Worm (Caenorhabditis elegans) whole organism, L1 larva: ENCODE results near the gene srw-4.

ENCODE experiments used
- C04F5.9 ChIP-seq: sonication (generic microtip); optimal IDR thresholded peaks from 2 replicates; lab custom pipeline; 2016; ENCODE audit warnings: missing genetic modification characterization, missing compliant biosample characterization
- Y116A8C.19 ChIP-seq: sonication (generic microtip); optimal IDR thresholded peaks from 2 replicates; lab custom pipeline; 2016; ENCODE audit warnings: missing compliant biosample characterization, missing genetic modification characterization, borderline replicate concordance
- aha-1 ChIP-seq: fragments of 150-350 bp; optimal IDR thresholded peaks from 2 replicates; lab custom pipeline; 2014; ENCODE audit warnings: missing biosample characterization, missing genetic modification characterization
- blmp-1 ChIP-seq: fragments of 150-350 bp; optimal IDR thresholded peaks from 2 replicates; lab custom pipeline; 2014; ENCODE audit warnings: missing biosample characterization, missing genetic modification characterization
- ceh-90 ChIP-seq: sonication (generic microtip); optimal IDR thresholded peaks from 2 replicates; lab custom pipeline; 2016; ENCODE audit warnings: missing genetic modification characterization, missing compliant biosample characterization
- dpl-1 ChIP-seq, 3 experiments: fragments of 150-350 bp in 2 of 3; sonication (generic microtip) in 1 of 3; optimal IDR thresholded peaks; 2 replicates each; lab custom pipeline; 2014 to 2017; ENCODE audit warnings: missing biosample characterization in 3 of 3, missing genetic modification characterization in 3 of 3, missing genetic modification reagents in 3 of 3
- elt-3 ChIP-seq, 6 experiments: fragments of 150-350 bp in 1 of 6; sonication (generic microtip); optimal IDR thresholded peaks; 2 replicates each; lab custom pipeline; 2017 to 2018; ENCODE audit warnings: missing biosample characterization in 6 of 6, missing genetic modification characterization in 6 of 6, inconsistent platforms in 1 of 6
- ets-5 ChIP-seq: fragments of 200-800 bp; sonication (Bioruptor generic); IDR thresholded peaks from 2 replicates; pipeline ENCODE4 v1.3.6; 2022; ENCODE audit warnings: missing genetic modification characterization, missing compliant biosample characterization
- fkh-4 ChIP-seq: sonication (generic microtip); optimal IDR thresholded peaks from 2 replicates; lab custom pipeline; 2016; ENCODE audit warnings: missing compliant biosample characterization, missing genetic modification characterization, borderline replicate concordance
- fkh-8 ChIP-seq: sonication (generic microtip); optimal IDR thresholded peaks from 2 replicates; lab custom pipeline; 2016; ENCODE audit warnings: mild to moderate bottlenecking, missing genetic modification characterization, missing compliant biosample characterization
- fos-1 ChIP-seq: fragments of 150-350 bp; optimal IDR thresholded peaks from 2 replicates; lab custom pipeline; 2014; ENCODE audit warnings: missing biosample characterization, missing genetic modification characterization
- irx-1 ChIP-seq: sonication (generic microtip); optimal IDR thresholded peaks from 2 replicates; lab custom pipeline; 2016; ENCODE audit warnings: missing genetic modification characterization, missing compliant biosample characterization
- jun-1 ChIP-seq: fragments of 150-350 bp; optimal IDR thresholded peaks from 2 replicates; lab custom pipeline; 2014; ENCODE audit warnings: missing biosample characterization, missing genetic modification reagents, missing genetic modification characterization
- lin-14 ChIP-seq: fragments of 200-800 bp; sonication (Bioruptor generic); optimal IDR thresholded peaks from 2 replicates; lab custom pipeline; 2018; ENCODE audit warnings: mild to moderate bottlenecking, missing genetic modification characterization, moderate library complexity, missing compliant biosample characterization
- lin-35 ChIP-seq, 2 experiments: fragments of 150-350 bp; optimal IDR thresholded peaks; 2 replicates each; lab custom pipeline; 2014; ENCODE audit warnings: missing biosample characterization in 2 of 2, missing genetic modification characterization in 2 of 2, missing genetic modification reagents in 2 of 2
- lsy-2 ChIP-seq, 2 experiments: fragments of 150-350 bp; optimal IDR thresholded peaks; 2 replicates each; lab custom pipeline; 2014; ENCODE audit warnings: missing biosample characterization in 2 of 2, missing genetic modification characterization in 2 of 2
- nhr-12 ChIP-seq: sonication (generic microtip); optimal IDR thresholded peaks from 2 replicates; lab custom pipeline; 2017; ENCODE audit warnings: missing biosample characterization, missing genetic modification characterization
- nhr-237 ChIP-seq: fragments of 150-350 bp; optimal IDR thresholded peaks from 2 replicates; lab custom pipeline; 2014; ENCODE audit warnings: missing biosample characterization, missing genetic modification characterization
- nhr-28 ChIP-seq: fragments of 150-350 bp; optimal IDR thresholded peaks from 2 replicates; lab custom pipeline; 2014; ENCODE audit warnings: missing biosample characterization, missing genetic modification characterization
- nhr-47 ChIP-seq: sonication (generic microtip); optimal IDR thresholded peaks from 2 replicates; lab custom pipeline; 2016; ENCODE audit warnings: mild to moderate bottlenecking, missing genetic modification characterization, moderate library complexity, missing compliant biosample characterization
- nhr-71 ChIP-seq: sonication (generic microtip); optimal IDR thresholded peaks from 2 replicates; lab custom pipeline; 2016; ENCODE audit warnings: mild to moderate bottlenecking, missing genetic modification characterization, moderate library complexity, missing compliant biosample characterization
- nhr-77 ChIP-seq: fragments of 150-350 bp; optimal IDR thresholded peaks from 2 replicates; lab custom pipeline; 2014; ENCODE audit warnings: missing biosample characterization, missing genetic modification characterization
- nhr-90 ChIP-seq: sonication (generic microtip); optimal IDR thresholded peaks from 2 replicates; lab custom pipeline; 2016; ENCODE audit warnings: mild to moderate bottlenecking, missing genetic modification characterization, missing compliant biosample characterization; ENCODE audit not compliant: poor library complexity
- pag-3 ChIP-seq: sonication (generic microtip); optimal IDR thresholded peaks from 2 replicates; lab custom pipeline; 2017; ENCODE audit warnings: missing genetic modification characterization, mild to moderate bottlenecking, missing compliant biosample characterization, antibody characterized with exemption, borderline replicate concordance; ENCODE audit not compliant: insufficient read depth
- pax-3 ChIP-seq: fragments of 200-800 bp; sonication (Bioruptor generic); optimal IDR thresholded peaks from 2 replicates; lab custom pipeline; 2018; ENCODE audit warnings: mild to moderate bottlenecking, missing genetic modification characterization, moderate library complexity, missing compliant biosample characterization
- pqm-1 ChIP-seq: sonication (generic microtip); optimal IDR thresholded peaks from 3 replicates; lab custom pipeline; 2017; ENCODE audit warnings: missing biosample characterization, missing genetic modification characterization
- skn-1 ChIP-seq: fragments of 150-350 bp; optimal IDR thresholded peaks from 2 replicates; lab custom pipeline; 2014; ENCODE audit warnings: missing biosample characterization, missing genetic modification characterization
- snpc-4 ChIP-seq: fragments of 150-350 bp; optimal IDR thresholded peaks from 2 replicates; lab custom pipeline; 2014; ENCODE audit warnings: missing biosample characterization, missing genetic modification characterization
- sox-4 ChIP-seq: sonication (generic microtip); optimal IDR thresholded peaks from 2 replicates; lab custom pipeline; 2016; ENCODE audit warnings: missing genetic modification characterization, missing compliant biosample characterization
- sptf-1 ChIP-seq: fragments of 150-350 bp; optimal IDR thresholded peaks from 2 replicates; lab custom pipeline; 2014; ENCODE audit warnings: missing biosample characterization, missing genetic modification characterization
- swsn-7 ChIP-seq: sonication (generic microtip); optimal IDR thresholded peaks from 2 replicates; lab custom pipeline; 2016; ENCODE audit warnings: missing genetic modification characterization, missing compliant biosample characterization
- tbx-2 ChIP-seq: sonication (generic microtip); optimal IDR thresholded peaks from 2 replicates; lab custom pipeline; 2016; ENCODE audit warnings: missing genetic modification characterization, missing compliant biosample characterization
- unc-62 ChIP-seq: fragments of 150-350 bp; optimal IDR thresholded peaks from 2 replicates; lab custom pipeline; 2014; ENCODE audit warnings: missing biosample characterization, missing genetic modification reagents, missing genetic modification characterization
- unc-86 ChIP-seq: sonication (generic microtip); optimal IDR thresholded peaks from 2 replicates; lab custom pipeline; 2016; ENCODE audit warnings: missing genetic modification characterization, missing compliant biosample characterization
- unc-98 ChIP-seq: fragments of 200-800 bp; sonication (Bioruptor generic); IDR thresholded peaks from 2 replicates; pipeline ENCODE4 v1.3.6; 2022; ENCODE audit warnings: missing genetic modification characterization, missing compliant biosample characterization
- zag-1 ChIP-seq: fragments of 150-350 bp; optimal IDR thresholded peaks from 2 replicates; lab custom pipeline; 2014; ENCODE audit warnings: missing biosample characterization, missing genetic modification characterization

The srw-4 gene

DNA sequence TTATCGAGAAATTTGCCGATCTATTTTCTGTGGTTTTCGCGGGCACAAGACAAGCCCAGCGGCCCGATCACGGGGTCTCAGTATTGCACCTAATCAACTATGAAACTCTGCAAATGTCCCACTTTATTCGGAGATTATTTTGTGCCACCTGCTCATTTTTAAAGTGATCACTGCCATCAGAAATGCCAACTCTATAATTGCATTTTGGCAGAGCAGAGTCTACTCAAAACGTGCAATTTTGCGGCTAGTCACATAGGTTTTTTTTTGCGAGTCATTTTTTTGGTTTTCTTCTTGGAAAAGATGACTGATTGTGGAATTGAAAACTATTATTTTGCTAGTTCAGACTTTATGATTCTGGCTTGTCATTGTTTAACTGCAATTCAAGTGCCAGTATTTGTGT, 23.7 kb downstream of the srw-4 start, which contains the start of gene srh-240:
TSS of gene srh-240 (plus strand) at position 301 of the 400 bp plus-strand sequence.
- TF ChIP-seq fkh-8 (peak; percentile 58), nhr-12 (no peak)
- TF ChIP-seq, all 84 proteins: peak for 1

DNA sequence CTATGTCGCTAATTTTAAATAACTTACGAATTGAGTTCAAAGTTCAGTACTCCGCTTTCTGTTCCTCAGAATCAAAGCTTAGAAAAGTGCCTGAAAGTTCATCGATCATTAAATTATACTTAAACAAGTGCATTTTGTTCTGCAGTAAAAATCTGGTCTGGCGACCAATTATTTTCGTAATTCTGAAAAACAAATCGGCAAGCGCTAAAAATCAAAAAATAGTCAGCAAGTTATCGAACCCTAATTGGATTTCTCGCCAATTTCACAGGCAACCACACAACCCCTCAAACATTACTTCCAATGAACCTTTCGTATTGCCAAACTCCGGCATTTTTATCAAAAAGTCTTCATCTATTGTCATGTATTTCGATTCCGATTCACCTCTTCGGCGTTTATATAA, 25.5 kb downstream of the srw-4 start, which contains the start of gene srh-272:
TSS of gene srh-272 (plus strand) at position 301 of the 400 bp plus-strand sequence.
- no peak for TF ChIP-seq lin-14 (GFP tag; lab: Kevin White, UChicago)
- TF ChIP-seq irx-1: no peak
- TF ChIP-seq ceh-90 (tag; lab: Kevin White, UChicago): no peak
- no peak for TF ChIP-seq sptf-1 (tag; lab: Kevin White, UChicago)

DNA sequence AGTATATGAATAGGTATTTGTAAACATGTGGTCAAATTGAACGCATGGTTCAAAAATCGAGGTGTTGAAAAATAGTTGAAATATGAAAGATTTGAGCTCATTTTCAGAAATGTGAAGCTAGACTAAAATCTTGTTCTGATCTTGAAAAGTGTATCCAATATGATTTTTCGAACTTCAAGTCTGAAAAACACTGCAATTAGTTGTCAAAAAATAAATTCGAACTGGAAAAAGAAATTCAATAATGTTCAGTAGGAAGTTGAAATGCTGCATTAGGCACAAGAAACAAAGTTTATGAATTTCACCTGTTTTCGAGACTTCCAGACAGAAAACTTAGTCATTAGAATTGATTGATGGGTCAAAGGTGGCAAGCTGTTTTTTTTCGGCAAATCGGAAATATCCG, 27.1 kb downstream of the srw-4 start, which contains the start of gene srh-270:
TSS of gene srh-270 (minus strand) at position 101 of the 400 bp plus-strand sequence.
- TF ChIP-seq tbx-2 (no peak), unc-98 (GFP tag; lab: Robert Waterston, UW) (no peak), unc-62 (GFP tag; lab: Kevin White, UChicago) (no peak), zag-1 (tag; lab: Kevin White, UChicago) (no peak), unc-86 (tag; lab: Kevin White, UChicago) (no peak), swsn-7 (tag; lab: Kevin White, UChicago) (no peak), nhr-237 (tag; lab: Kevin White, UChicago) (no peak), lin-35 (GFP tag; optimal IDR thresholded peaks at IDR 0.05; lab: Kevin White, UChicago) (no peak), pqm-1 (tag; lab: Kevin White, UChicago) (no peak), fos-1 (no peak), sox-4 (no peak), snpc-4 (tag; lab: Kevin White, UChicago) (no peak), jun-1 (tag; lab: Kevin White, UChicago) (no peak), irx-1 (no peak), pag-3 (tag; lab: Kevin White, UChicago) (no peak), fkh-4 (tag; lab: Kevin White, UChicago) (no peak), C04F5.9 (tag; lab: Kevin White, UChicago) (no peak)

DNA sequence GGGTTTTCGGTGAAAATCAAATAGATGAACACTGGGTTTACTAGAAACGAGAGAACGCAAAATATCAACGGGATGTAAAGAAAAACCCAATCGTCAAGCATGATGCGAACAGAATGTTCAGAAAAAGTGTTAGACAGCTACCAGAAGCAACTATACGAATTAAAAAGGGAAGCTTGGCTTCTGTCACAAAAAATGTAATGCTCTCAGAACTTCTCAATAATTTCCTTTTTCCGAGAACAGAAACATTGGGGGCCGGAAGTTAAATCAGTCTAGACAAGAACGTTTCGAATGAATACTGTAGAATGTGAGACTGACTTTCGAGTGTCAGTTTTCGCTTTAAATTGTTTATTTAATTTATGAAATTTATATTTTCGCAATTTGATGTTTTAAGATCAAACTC, 28.8 kb downstream of the srw-4 start, which contains the start of gene srj-54:
TSS of gene srj-54 (minus strand) at position 101 of the 400 bp plus-strand sequence.
- no peak for TF ChIP-seq dpl-1 (GFP tag; optimal IDR thresholded peaks at IDR 0.05; lab: Kevin White, UChicago)
- no peak for TF ChIP-seq aha-1 (tag; lab: Kevin White, UChicago)

DNA sequence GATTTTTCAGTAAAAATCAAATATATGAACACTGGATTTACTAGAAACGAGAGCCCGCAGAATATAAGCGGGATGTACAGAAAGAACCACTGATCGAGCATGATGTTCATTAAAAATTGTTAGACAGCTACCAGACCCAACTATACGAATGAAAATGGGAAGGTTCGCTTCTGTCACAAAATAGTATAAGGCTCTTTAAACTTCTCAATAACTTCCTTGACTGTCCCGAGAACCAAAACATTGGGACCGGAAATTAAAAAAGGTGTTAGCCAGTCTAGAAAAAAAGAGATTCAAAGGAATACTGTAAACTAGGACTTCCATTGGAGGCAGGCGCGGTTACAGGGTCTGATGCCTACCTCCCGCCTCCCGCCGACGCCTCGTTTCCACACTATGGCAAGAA, 30.7 kb downstream of the srw-4 start, which contains the start of gene srj-55:
TSS of gene srj-55 (minus strand) at position 101 of the 400 bp plus-strand sequence.
- TF ChIP-seq skn-1 (tag; lab: Kevin White, UChicago) (no peak), Y116A8C.19 (no peak), ets-5 (GFP tag; lab: Robert Waterston, UW) (no peak), lsy-2 (tag; optimal IDR thresholded peaks at IDR 0.05; lab: Kevin White, UChicago) (no peak), sox-4 (no peak), pqm-1 (tag; lab: Kevin White, UChicago) (no peak), blmp-1 (tag; lab: Kevin White, UChicago) (no peak), nhr-237 (tag; lab: Kevin White, UChicago) (no peak), elt-3 (tag; optimal IDR thresholded peaks at IDR 0.05; lab: Kevin White, UChicago) (no peak), nhr-71 (tag; lab: Kevin White, UChicago) (no peak), nhr-28 (tag; lab: Kevin White, UChicago) (no peak), pax-3 (tag; lab: Kevin White, UChicago) (no peak), nhr-90 (tag; lab: Kevin White, UChicago) (no peak), nhr-47 (no peak), nhr-77 (tag; lab: Kevin White, UChicago) (no peak)
